Worm (Caenorhabditis elegans): Measurements from ENCODE around the gene dnj-20.

DNA sequence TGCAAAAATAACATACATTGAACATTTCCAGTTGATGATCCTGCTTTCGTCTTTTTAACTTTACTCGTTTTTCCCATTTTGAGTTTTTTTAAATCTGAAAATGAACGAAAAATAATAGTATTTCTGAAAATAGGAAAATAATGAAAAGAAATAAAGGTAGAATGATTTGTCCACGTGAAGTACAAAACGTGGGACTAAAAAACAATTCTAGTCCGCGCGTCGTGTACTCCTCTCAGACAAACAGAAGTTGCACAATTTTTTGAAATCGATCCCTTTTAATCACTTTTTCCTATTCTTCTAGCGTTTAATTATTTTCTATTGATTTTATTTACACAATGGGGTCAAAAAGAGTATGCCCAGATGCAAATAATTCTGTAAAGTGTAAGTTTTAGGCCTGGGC, 32.9 kb downstream of the dnj-20 start, which contains the start of the genes E02H1.1 and tag-124:
- no peak for TF ChIP-seq nfya-1 (tag; optimal IDR thresholded peaks at IDR 0.05; ENCODE audit: borderline replicate concordance, insufficient read depth)
- TF ChIP-seq ceh-79 (tag; optimal IDR thresholded peaks at IDR 0.05) = no peak
- no peak for TF ChIP-seq F57A8.1 (GFP tag; optimal IDR thresholded peaks at IDR 0.05)
- TF ChIP-seq F23B12.7 (tag; optimal IDR thresholded peaks at IDR 0.05; ENCODE audit: insufficient read depth) = no peak
- no peak for TF ChIP-seq somi-1 (GFP tag; optimal IDR thresholded peaks at IDR 0.05)
- no peak for TF ChIP-seq ceh-91 (GFP tag; IDR thresholded peaks at IDR 0.05)
